Worm (Caenorhabditis elegans) whole organism, mixed stage, embryonic: Measurements from ENCODE around the gene set-3.

Experiments used
- blmp-1 ChIP-seq: fragments of 150-350 bp; optimal IDR thresholded peaks from 2 replicates; lab custom pipeline; 2014; ENCODE audit warnings: missing biosample characterization, missing genetic modification characterization
- ceh-43 ChIP-seq: fragments of 200-800 bp; sonication (Bioruptor generic); optimal IDR thresholded peaks from 2 replicates; lab custom pipeline; 2018; ENCODE audit warnings: mild to moderate bottlenecking, missing genetic modification characterization, moderate library complexity, missing compliant biosample characterization
- ceh-83 ChIP-seq: fragments of 200-800 bp; sonication (Bioruptor generic); optimal IDR thresholded peaks from 2 replicates; lab custom pipeline; 2018; ENCODE audit warnings: mild to moderate bottlenecking, missing genetic modification characterization, missing compliant biosample characterization
- ces-1 ChIP-seq: fragments of 150-350 bp; optimal IDR thresholded peaks from 2 replicates; lab custom pipeline; 2014; ENCODE audit warnings: missing biosample characterization, missing genetic modification reagents, missing genetic modification characterization
- cnd-1 ChIP-seq: fragments of 200-800 bp; sonication (Bioruptor generic); optimal IDR thresholded peaks from 2 replicates; lab custom pipeline; 2018; ENCODE audit warnings: mild to moderate bottlenecking, missing genetic modification characterization, missing compliant biosample characterization
- drap-1 ChIP-seq: fragments of 200-800 bp; sonication (Bioruptor generic); optimal IDR thresholded peaks from 3 replicates; lab custom pipeline; 2018; ENCODE audit warnings: mild to moderate bottlenecking, missing genetic modification characterization, missing compliant biosample characterization
- elt-1 ChIP-seq: sonication (generic microtip); optimal IDR thresholded peaks from 2 replicates; lab custom pipeline; 2017; ENCODE audit warnings: missing genetic modification characterization, mild to moderate bottlenecking, missing compliant biosample characterization, antibody characterized with exemption, moderate library complexity, borderline replicate concordance; ENCODE audit not compliant: insufficient read depth
- elt-3 ChIP-seq: fragments of 150-350 bp; optimal IDR thresholded peaks from 2 replicates; lab custom pipeline; 2014; ENCODE audit warnings: missing biosample characterization, missing genetic modification characterization
- ham-2 ChIP-seq: fragments of 200-800 bp; sonication (Bioruptor generic); optimal IDR thresholded peaks from 2 replicates; lab custom pipeline; 2018; ENCODE audit warnings: mild to moderate bottlenecking, missing genetic modification characterization, missing compliant biosample characterization
- hlh-1 ChIP-seq: fragments of 150-350 bp; optimal IDR thresholded peaks from 2 replicates; lab custom pipeline; 2014; ENCODE audit warnings: missing biosample characterization, missing genetic modification reagents, missing genetic modification characterization
- lin-13 ChIP-seq: fragments of 150-350 bp; optimal IDR thresholded peaks from 2 replicates; lab custom pipeline; 2014; ENCODE audit warnings: missing biosample characterization, missing genetic modification characterization
- lin-32 ChIP-seq: fragments of 200-800 bp; sonication (Bioruptor generic); optimal IDR thresholded peaks from 2 replicates; lab custom pipeline; 2018; ENCODE audit warnings: mild to moderate bottlenecking, missing genetic modification characterization, missing compliant biosample characterization
- lsy-2 ChIP-seq: fragments of 150-350 bp; optimal IDR thresholded peaks from 2 replicates; lab custom pipeline; 2014; ENCODE audit warnings: missing biosample characterization, missing genetic modification characterization
- mep-1 ChIP-seq: fragments of 150-350 bp; optimal IDR thresholded peaks from 2 replicates; lab custom pipeline; 2017; ENCODE audit warnings: missing biosample characterization, missing genetic modification reagents, missing genetic modification characterization, inconsistent platforms
- nhr-12 ChIP-seq: fragments of 150-350 bp; optimal IDR thresholded peaks from 2 replicates; lab custom pipeline; 2014; ENCODE audit warnings: missing biosample characterization, missing genetic modification characterization
- nhr-2 ChIP-seq: fragments of 150-350 bp; optimal IDR thresholded peaks from 2 replicates; lab custom pipeline; 2014; ENCODE audit warnings: missing biosample characterization, missing genetic modification characterization
- nhr-76 ChIP-seq: sonication (generic microtip); optimal IDR thresholded peaks from 2 replicates; lab custom pipeline; 2017; ENCODE audit warnings: missing biosample characterization, missing genetic modification characterization
- snpc-4 ChIP-seq: fragments of 150-350 bp; optimal IDR thresholded peaks from 2 replicates; lab custom pipeline; 2014; ENCODE audit warnings: missing biosample characterization, missing genetic modification characterization
- unc-39 ChIP-seq: fragments of 150-350 bp; optimal IDR thresholded peaks from 2 replicates; lab custom pipeline; 2014; ENCODE audit warnings: missing biosample characterization, missing genetic modification characterization
- zip-8 ChIP-seq: fragments of 150-350 bp; optimal IDR thresholded peaks from 2 replicates; lab custom pipeline; 2014; ENCODE audit warnings: missing biosample characterization, missing genetic modification characterization
- ztf-11 ChIP-seq: fragments of 150-350 bp; optimal IDR thresholded peaks from 2 replicates; lab custom pipeline; 2014; ENCODE audit warnings: missing biosample characterization, missing genetic modification characterization

set-3 gene

ce11 chrIII:9646440-9647021 lies 47.8 kb downstream of the set-3 start:
- TF ChIP-seq unc-39, result no peak
- peak; percentile 60 for TF ChIP-seq ham-2 (GFP tag; lab: Kevin White, UChicago)
- TF ChIP-seq mep-1, result peak; percentile 3
- TF ChIP-seq drap-1, result no peak
- peak; percentile 37 for TF ChIP-seq lsy-2 (tag; lab: Kevin White, UChicago)
- no peak for TF ChIP-seq ceh-43 (GFP tag; lab: Kevin White, UChicago)
- TF ChIP-seq nhr-76, result no peak
- peak; percentile 94 for TF ChIP-seq blmp-1 (tag; lab: Kevin White, UChicago)

- TF ChIP-seq cnd-1 (tag; lab: Kevin White, UChicago), result no peak
- no peak for TF ChIP-seq nhr-12 (tag; lab: Kevin White, UChicago)
- TF ChIP-seq hlh-1 (tag; lab: Kevin White, UChicago), result no peak
- TF ChIP-seq zip-8 (tag; lab: Kevin White, UChicago), result no peak
- TF ChIP-seq lin-13 (tag; lab: Kevin White, UChicago), result no peak
- TF ChIP-seq ceh-83 (GFP tag; lab: Kevin White, UChicago), result no peak
- no peak for TF ChIP-seq mep-1
- no peak for TF ChIP-seq blmp-1 (tag; lab: Kevin White, UChicago)
- TF ChIP-seq snpc-4 (tag; lab: Kevin White, UChicago), result no peak
- no peak for TF ChIP-seq unc-39
- no peak for TF ChIP-seq nhr-2
- no peak for TF ChIP-seq elt-3 (tag; lab: Kevin White, UChicago)
- no peak for TF ChIP-seq lin-32
- TF ChIP-seq ztf-11 (tag; lab: Kevin White, UChicago), result no peak
- no peak for TF ChIP-seq ces-1 (GFP tag; lab: Kevin White, UChicago)
Measured at ce11 chrIII:9645099-9645498, 49.3 kb downstream of the set-3 start.

ce11 chrIII:9642110-9642509 lies 52.3 kb downstream of the set-3 start:
- TF ChIP-seq elt-1 (tag; lab: Kevin White, UChicago) (peak; percentile 58), ham-2 (GFP tag; lab: Kevin White, UChicago) (peak; percentile 87), unc-39 (no peak)
- TF ChIP-seq, all 35 proteins: peak for 2
